Fruit fly (Drosophila melanogaster): ENCODE data around the gene ru.

Gene ru

dm6 chr3L:1378862-1379543, 8.6 kb downstream of the ru start (continued):
- TF ChIP-seq CG4617 (GFP tag; optimal IDR thresholded peaks at IDR 0.05; ENCODE audit: borderline replicate concordance) (peak; percentile 8), Rfx (GFP tag; IDR thresholded peaks at IDR 0.05) (0 out of 2 replicates have a peak, but pooled peaks have one; percentile 9), ranshi (GFP tag; IDR thresholded peaks at IDR 0.05) (0 out of 2 replicates have a peak, but pooled peaks have one; percentile 27), Atf3 (GFP tag; optimal IDR thresholded peaks at IDR 0.05) (peak; percentile 18), oc (tag; optimal IDR thresholded peaks at IDR 0.05) (no peak), CG10209 (GFP tag; optimal IDR thresholded peaks at IDR 0.05) (peak; percentile 62), CG12104 (GFP tag; optimal IDR thresholded peaks at IDR 0.05) (no peak), slp2 (GFP tag; optimal IDR thresholded peaks at IDR 0.05) (peak; percentile 20), unpg (GFP tag; optimal IDR thresholded peaks at IDR 0.05) (peak; percentile 72), CG2712 (tag; optimal IDR thresholded peaks at IDR 0.05) (peak; percentile 86), CG8359 (GFP tag; optimal IDR thresholded peaks at IDR 0.05; ENCODE audit: borderline replicate concordance) (peak; percentile 10), CG17328 (GFP tag; IDR thresholded peaks at IDR 0.05) (peak; percentile 80), Adf1 (GFP tag; IDR thresholded peaks at IDR 0.05) (no peak), crp (GFP tag; optimal IDR thresholded peaks at IDR 0.05) (no peak), CG10147 (GFP tag; optimal IDR thresholded peaks at IDR 0.05) (no peak), CG14014 (GFP tag; IDR thresholded peaks at IDR 0.05) (peak; percentile 24; the same call in 1 of the 2 replicates), Spps (tag; optimal IDR thresholded peaks at IDR 0.05) (peak; percentile 60), CG6854 (GFP tag; optimal IDR thresholded peaks at IDR 0.05) (no peak), CG30403 (GFP tag; optimal IDR thresholded peaks at IDR 0.05) (peak; percentile 41), hth (optimal IDR thresholded peaks at IDR 0.05) (no peak), btn (GFP tag; optimal IDR thresholded peaks at IDR 0.05) (peak; percentile 2), nerfin-1 (tag; optimal IDR thresholded peaks at IDR 0.05) (peak; percentile 59), odd (GFP tag; optimal IDR thresholded peaks at IDR 0.05) (peak; percentile 17), Jarid2 (GFP tag; optimal IDR thresholded peaks at IDR 0.05) (peak; percentile 22), dm (GFP tag; optimal IDR thresholded peaks at IDR 0.05) (no peak), danr (GFP tag; IDR thresholded peaks at IDR 0.05) (0 out of 2 replicates have a peak, but pooled peaks have one; percentile 14), aop (GFP tag; IDR thresholded peaks at IDR 0.05) (no peak), Hsf (GFP tag; optimal IDR thresholded peaks at IDR 0.05) (peak; percentile 34), MBD-R2 (GFP tag; IDR thresholded peaks at IDR 0.05) (0 out of 2 replicates have a peak, but pooled peaks have one; percentile 14), CG16779 (GFP tag; IDR thresholded peaks at IDR 0.05) (no peak), Optix (GFP tag; IDR thresholded peaks at IDR 0.05) (peak; percentile 57; the same call in 1 of the 3 replicates), ttk (GFP tag; IDR thresholded peaks at IDR 0.05) (no peak), so (GFP tag; IDR thresholded peaks at IDR 0.05) (no peak; the same call in 2 of the 3 replicates), CG15514 (GFP tag; optimal IDR thresholded peaks at IDR 0.05) (no peak), TFAM (GFP tag; optimal IDR thresholded peaks at IDR 0.05) (no peak), z (GFP tag; IDR thresholded peaks at IDR 0.05) (0 out of 3 replicates have a peak, but pooled peaks have one; percentile 48), CG17912 (GFP tag; optimal IDR thresholded peaks at IDR 0.05) (no peak), stwl (tag; optimal IDR thresholded peaks at IDR 0.05) (peak; percentile 11), HLHmδ (GFP tag; optimal IDR thresholded peaks at IDR 0.05) (no peak), D19B (GFP tag; optimal IDR thresholded peaks at IDR 0.05) (no peak), CG6791 (GFP tag; IDR thresholded peaks at IDR 0.05; ENCODE audit: partially characterized antibody) (no peak), zen (tag; optimal IDR thresholded peaks at IDR 0.05) (peak; percentile 22), CG15011 (GFP tag; optimal IDR thresholded peaks at IDR 0.05) (no peak), CG8388 (GFP tag; optimal IDR thresholded peaks at IDR 0.05) (peak; percentile 77), fd3F (GFP tag; optimal IDR thresholded peaks at IDR 0.05) (peak; percentile 3), CG4328 (GFP tag; optimal IDR thresholded peaks at IDR 0.05) (no peak), Fer2 (tag; optimal IDR thresholded peaks at IDR 0.05) (no peak), CG13624 (GFP tag; optimal IDR thresholded peaks at IDR 0.05) (no peak), rib (GFP tag; IDR thresholded peaks at IDR 0.05) (no peak)

Data from whole organism, embryonic.